Fruit fly (Drosophila melanogaster): ENCODE results near the gene gudu.

DNA sequence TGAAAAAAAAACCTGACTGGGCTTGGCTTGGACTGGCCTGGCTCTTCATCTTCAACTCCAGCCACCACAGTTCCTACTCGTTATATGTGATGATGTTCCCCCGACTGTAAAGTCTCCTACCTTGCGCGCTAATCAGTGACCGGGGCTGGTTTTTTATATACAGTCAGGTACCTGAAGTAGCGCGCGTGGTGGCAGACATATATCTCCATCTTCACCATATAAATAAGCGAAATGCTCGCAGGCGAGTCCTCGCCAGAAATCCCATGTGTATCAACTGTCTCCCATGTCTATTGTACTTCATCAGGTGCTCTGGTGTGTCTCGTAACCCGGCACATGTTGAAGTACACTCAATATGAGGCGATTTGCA lies 37.4 kb downstream of the gudu start:
- TF ChIP-seq Sin3A (optimal IDR thresholded peaks at IDR 0.05): no peak
- TF ChIP-seq Myc (optimal IDR thresholded peaks at IDR 0.05): no peak

All from Kc167 (cell line).